Worm (Caenorhabditis elegans): ENCODE data around the gene clp-2.

DNA sequence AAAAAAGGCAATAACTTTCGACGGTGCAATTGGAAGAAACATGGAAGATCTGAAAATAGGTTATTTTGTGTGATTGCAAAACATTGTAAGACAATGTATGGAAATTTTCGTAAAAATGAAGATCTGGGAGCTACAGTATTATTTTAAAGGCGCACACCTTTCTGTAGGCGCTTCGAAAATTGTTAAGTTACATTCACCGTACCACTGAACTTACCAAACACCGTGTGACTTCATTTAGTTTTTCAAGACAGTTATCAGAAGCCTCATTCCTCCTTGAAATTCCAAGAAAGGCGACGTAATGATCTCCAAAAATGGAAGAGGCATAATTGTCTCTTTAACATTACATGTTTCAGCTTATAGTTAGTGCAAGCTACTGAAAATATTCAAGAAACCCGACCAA is 49.9 kb downstream of the clp-2 start:
- no peak for TF ChIP-seq ama-1 (optimal IDR thresholded peaks at IDR 0.05)
- no peak for TF ChIP-seq pes-1 (GFP tag; IDR thresholded peaks at IDR 0.05)
- no peak for TF ChIP-seq flt-1 (GFP tag; IDR thresholded peaks at IDR 0.05)
- no peak for TF ChIP-seq ceh-13 (GFP tag; optimal IDR thresholded peaks at IDR 0.05)
- no peak for TF ChIP-seq ets-7 (tag; optimal IDR thresholded peaks at IDR 0.05)
- no peak for TF ChIP-seq tbx-37 (GFP tag; conservative IDR thresholded peaks at IDR 0.05)
- no peak for TF ChIP-seq scrt-1 (GFP tag; IDR thresholded peaks at IDR 0.05)
- no peak for TF ChIP-seq hnd-1 (tag; optimal IDR thresholded peaks at IDR 0.05)
- no peak for TF ChIP-seq sea-1 (GFP tag; conservative IDR thresholded peaks at IDR 0.05)
- no peak for TF ChIP-seq F13C5.2 (tag; optimal IDR thresholded peaks at IDR 0.05)
